Worm (Caenorhabditis elegans) whole organism, mixed stage, embryonic: ENCODE data around the gene klc-1.

Experiments
- blmp-1 ChIP-seq: fragments of 150-350 bp; optimal IDR thresholded peaks from 2 replicates; lab custom pipeline; 2014; ENCODE audit warnings: missing biosample characterization, missing genetic modification characterization
- ces-1 ChIP-seq: fragments of 150-350 bp; optimal IDR thresholded peaks from 2 replicates; lab custom pipeline; 2014; ENCODE audit warnings: missing biosample characterization, missing genetic modification reagents, missing genetic modification characterization
- hlh-1 ChIP-seq: fragments of 150-350 bp; optimal IDR thresholded peaks from 2 replicates; lab custom pipeline; 2014; ENCODE audit warnings: missing biosample characterization, missing genetic modification reagents, missing genetic modification characterization
- nhr-237 ChIP-seq: fragments of 150-350 bp; optimal IDR thresholded peaks from 2 replicates; lab custom pipeline; 2014; ENCODE audit warnings: missing biosample characterization, missing genetic modification characterization
- sem-2 ChIP-seq: fragments of 200-800 bp; sonication (Bioruptor generic); optimal IDR thresholded peaks from 2 replicates; lab custom pipeline; 2018; ENCODE audit warnings: mild to moderate bottlenecking, missing genetic modification characterization, missing compliant biosample characterization

DNA sequence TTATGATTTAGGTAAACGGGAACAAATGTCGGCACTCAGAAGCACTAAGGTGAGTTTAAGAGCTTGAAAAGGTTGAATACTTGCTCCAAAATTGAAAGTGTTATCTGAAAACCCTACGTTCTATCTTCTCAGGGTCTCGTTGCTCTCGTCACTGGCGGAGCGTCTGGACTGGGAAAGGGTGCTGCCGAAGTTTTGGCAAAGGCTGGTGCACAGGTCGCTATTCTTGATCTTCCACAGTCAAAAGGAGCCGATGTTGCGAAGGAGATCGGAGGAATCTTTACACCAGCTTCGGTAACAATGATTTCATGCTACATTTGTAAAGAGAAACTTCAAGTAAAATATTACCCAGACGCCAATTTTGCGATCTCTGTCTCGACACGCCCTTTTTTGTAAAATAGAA lies 47.7 kb downstream of the klc-1 start, which contains the start of gene ard-1:
- TF ChIP-seq ces-1 (GFP tag; lab: Kevin White, UChicago) (no peak), nhr-237 (no peak), blmp-1 (tag; lab: Kevin White, UChicago) (no peak), hlh-1 (tag; lab: Kevin White, UChicago) (no peak), sem-2 (GFP tag; lab: Kevin White, UChicago) (no peak)
